Worm (Caenorhabditis elegans) whole organism, L4 larva: ENCODE results near the gene Y50E8A.10.

Experiments
- Y5F2A.4 ChIP-seq: fragments of 200-800 bp; sonication (Bioruptor generic); optimal IDR thresholded peaks from 2 replicates; lab custom pipeline; 2018; ENCODE audit warnings: mild to moderate bottlenecking, missing genetic modification characterization, missing compliant biosample characterization
- ama-1 ChIP-seq: fragments of 150-350 bp; optimal IDR thresholded peaks from 2 replicates; lab custom pipeline; 2014; ENCODE audit warnings: inconsistent platforms, mixed read lengths
- nhr-10 ChIP-seq: fragments of 150-350 bp; optimal IDR thresholded peaks from 2 replicates; lab custom pipeline; 2014; ENCODE audit warnings: missing biosample characterization, missing genetic modification characterization
- nhr-102 ChIP-seq: sonication (generic microtip); optimal IDR thresholded peaks from 2 replicates; lab custom pipeline; 2016; ENCODE audit warnings: mild to moderate bottlenecking, missing genetic modification characterization, moderate library complexity, missing compliant biosample characterization
- saeg-2 ChIP-seq: fragments of 200-800 bp; sonication (Bioruptor generic); IDR thresholded peaks from 2 replicates; pipeline ENCODE4 v1.3.6; 2022; ENCODE audit warnings: missing genetic modification reagents, missing genetic modification characterization, missing compliant biosample characterization
- ztf-11 ChIP-seq: fragments of 150-350 bp; optimal IDR thresholded peaks from 2 replicates; lab custom pipeline; 2014; ENCODE audit warnings: missing biosample characterization, missing genetic modification characterization

DNA sequence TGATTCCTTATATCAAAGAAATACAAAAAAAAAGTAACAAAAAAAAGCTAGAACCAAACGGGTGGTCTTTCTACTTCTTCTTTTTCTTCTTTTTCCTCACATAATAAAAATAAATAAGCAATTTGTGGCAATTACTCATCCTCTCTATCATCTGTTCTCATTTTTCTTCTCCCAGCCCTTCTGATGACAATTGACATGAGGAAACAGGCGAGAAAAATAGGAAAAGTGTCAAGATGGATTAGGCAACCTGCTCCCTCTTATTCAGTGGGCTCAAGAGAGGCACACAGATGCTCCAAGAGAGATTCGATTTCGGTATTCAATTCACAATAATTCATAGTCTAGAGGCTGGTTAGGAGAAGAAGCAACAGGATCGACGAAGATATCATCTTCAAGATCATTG lies 11.0 kb downstream of the Y50E8A.10 start:
- TF ChIP-seq nhr-102 (tag; lab: Kevin White, UChicago) (no peak), nhr-10 (tag; lab: Kevin White, UChicago) (no peak), ztf-11 (tag; lab: Kevin White, UChicago) (no peak), Y5F2A.4 (GFP tag; lab: Kevin White, UChicago) (no peak), saeg-2 (GFP tag; lab: Robert Waterston, UW) (no peak), ama-1 (lab: Kevin White, UChicago) (no peak)
